Fruit fly (Drosophila melanogaster): Measurements from ENCODE around the gene mei-41.

Gene mei-41

dm6 chrX:16422466-16423124 is 31.1 kb downstream of the mei-41 start, which contains the start of gene hang (continued):
- TF ChIP-seq lbe (GFP tag; optimal IDR thresholded peaks at IDR 0.05) (peak; percentile 40), dati (GFP tag; IDR thresholded peaks at IDR 0.05) (no peak), CG12299 (tag; optimal IDR thresholded peaks at IDR 0.05) (peak; percentile 77), YL-1 (GFP tag; optimal IDR thresholded peaks at IDR 0.05) (peak; percentile 39), CG7987 (GFP tag; optimal IDR thresholded peaks at IDR 0.05) (peak; percentile 72), phol (tag; optimal IDR thresholded peaks at IDR 0.05) (peak; percentile 94), slou (GFP tag; optimal IDR thresholded peaks at IDR 0.05) (no peak), ewg (GFP tag; optimal IDR thresholded peaks at IDR 0.05) (peak; percentile 94), CG15269 (tag; optimal IDR thresholded peaks at IDR 0.05) (peak; percentile 2), hkb (optimal IDR thresholded peaks at IDR 0.05) (no peak), hkb (GFP tag; IDR thresholded peaks at IDR 0.05) (peak; percentile 61; the same call in 1 of the 2 replicates), lab (GFP tag; optimal IDR thresholded peaks at IDR 0.05) (peak; percentile 68), Atf6 (GFP tag; IDR thresholded peaks at IDR 0.05) (0 out of 2 replicates have a peak, but pooled peaks have one; percentile 12), MTF-1 (GFP tag; optimal IDR thresholded peaks at IDR 0.05; ENCODE audit: borderline replicate concordance) (peak; percentile 46), CG1024 (GFP tag; IDR thresholded peaks at IDR 0.05) (peak; percentile 33; the same call in 1 of the 2 replicates), Hmr (GFP tag; optimal IDR thresholded peaks at IDR 0.05) (peak; percentile 67), CG9932 (GFP tag; IDR thresholded peaks at IDR 0.05) (peak; percentile 73), MESR4 (GFP tag; optimal IDR thresholded peaks at IDR 0.05) (peak; percentile 88), Hsf (GFP tag; optimal IDR thresholded peaks at IDR 0.05) (peak; percentile 22), CG7372 (GFP tag; IDR thresholded peaks at IDR 0.05) (no peak), Abd-B (GFP tag; optimal IDR thresholded peaks at IDR 0.05) (peak; percentile 30), Dp (GFP tag; optimal IDR thresholded peaks at IDR 0.05) (peak; percentile 70), CHES-1-like (GFP tag; optimal IDR thresholded peaks at IDR 0.05) (peak; percentile 51), gro (GFP tag; optimal IDR thresholded peaks at IDR 0.05) (peak; percentile 65), Elba2 (GFP tag; optimal IDR thresholded peaks at IDR 0.05) (peak; percentile 35), jing (GFP tag; optimal IDR thresholded peaks at IDR 0.05) (no peak), Gsc (GFP tag; IDR thresholded peaks at IDR 0.05) (no peak), CG10431 (GFP tag; optimal IDR thresholded peaks at IDR 0.05) (peak; percentile 41), bowl (GFP tag; IDR thresholded peaks at IDR 0.05) (peak; percentile 41; the same call in 1 of the 2 replicates), Gug (GFP tag; IDR thresholded peaks at IDR 0.05) (peak; percentile 31; the same call in 1 of the 4 replicates), gfzf (GFP tag; optimal IDR thresholded peaks at IDR 0.05) (peak; percentile 93), ase (GFP tag; IDR thresholded peaks at IDR 0.05) (no peak), insv (GFP tag; optimal IDR thresholded peaks at IDR 0.05) (peak in 1 of 2 experiments; percentile 75), Antp (GFP tag; optimal IDR thresholded peaks at IDR 0.05) (peak; percentile 66), p53 (GFP tag; optimal IDR thresholded peaks at IDR 0.05) (peak; percentile 14), CG10321 (GFP tag; IDR thresholded peaks at IDR 0.05) (no peak), row (GFP tag; IDR thresholded peaks at IDR 0.05) (peak; percentile 58), stc (GFP tag; IDR thresholded peaks at IDR 0.05) (peak; percentile 37; the same call in 1 of the 2 replicates), CG31224 (GFP tag; IDR thresholded peaks at IDR 0.05) (0 out of 2 replicates have a peak, but pooled peaks have one; percentile 6), CG11456 (GFP tag; IDR thresholded peaks at IDR 0.05) (peak; percentile 70), HLHmδ (GFP tag; optimal IDR thresholded peaks at IDR 0.05) (peak; percentile 53), CG12769 (tag; optimal IDR thresholded peaks at IDR 0.05) (peak; percentile 65), CG3847 (GFP tag; IDR thresholded peaks at IDR 0.05) (peak; percentile 64), tap (tag; optimal IDR thresholded peaks at IDR 0.05) (no peak), vvl (GFP tag; IDR thresholded peaks at IDR 0.05) (peak; percentile 66), zen2 (GFP tag; IDR thresholded peaks at IDR 0.05; ENCODE audit: partially characterized antibody) (peak; percentile 78), zfh1 (GFP tag; IDR thresholded peaks at IDR 0.05) (peak; percentile 49; the same call in 1 of the 3 replicates), bbx (GFP tag; IDR thresholded peaks at IDR 0.05; ENCODE audit: partially characterized antibody) (peak; percentile 88), Xbp1 (GFP tag; optimal IDR thresholded peaks at IDR 0.05) (peak; percentile 23), her (GFP tag; optimal IDR thresholded peaks at IDR 0.05) (peak; percentile 35)

Data from whole organism, embryonic.